Worm (Caenorhabditis elegans) whole organism, mixed stage, embryonic: ENCODE results near the gene Y37A1B.4.

ENCODE experiments used
- M03D4.4 ChIP-seq: sonication (generic microtip); optimal IDR thresholded peaks from 2 replicates; lab custom pipeline; 2017; ENCODE audit warnings: mild to moderate bottlenecking, missing genetic modification characterization, missing compliant biosample characterization
- bed-3 ChIP-seq: fragments of 200-800 bp; sonication (Bioruptor generic); optimal IDR thresholded peaks from 3 replicates; lab custom pipeline; 2018; ENCODE audit warnings: mild to moderate bottlenecking, missing genetic modification characterization, moderate library complexity, missing compliant biosample characterization
- blmp-1 ChIP-seq: fragments of 150-350 bp; optimal IDR thresholded peaks from 2 replicates; lab custom pipeline; 2014; ENCODE audit warnings: missing biosample characterization, missing genetic modification characterization
- ceh-43 ChIP-seq: fragments of 200-800 bp; sonication (Bioruptor generic); optimal IDR thresholded peaks from 2 replicates; lab custom pipeline; 2018; ENCODE audit warnings: mild to moderate bottlenecking, missing genetic modification characterization, moderate library complexity, missing compliant biosample characterization
- ceh-83 ChIP-seq: fragments of 200-800 bp; sonication (Bioruptor generic); optimal IDR thresholded peaks from 2 replicates; lab custom pipeline; 2018; ENCODE audit warnings: mild to moderate bottlenecking, missing genetic modification characterization, missing compliant biosample characterization
- ces-1 ChIP-seq: fragments of 150-350 bp; optimal IDR thresholded peaks from 2 replicates; lab custom pipeline; 2014; ENCODE audit warnings: missing biosample characterization, missing genetic modification reagents, missing genetic modification characterization
- cnd-1 ChIP-seq: fragments of 200-800 bp; sonication (Bioruptor generic); optimal IDR thresholded peaks from 2 replicates; lab custom pipeline; 2018; ENCODE audit warnings: mild to moderate bottlenecking, missing genetic modification characterization, missing compliant biosample characterization
- drap-1 ChIP-seq: fragments of 200-800 bp; sonication (Bioruptor generic); optimal IDR thresholded peaks from 3 replicates; lab custom pipeline; 2018; ENCODE audit warnings: mild to moderate bottlenecking, missing genetic modification characterization, missing compliant biosample characterization
- elt-1 ChIP-seq: sonication (generic microtip); optimal IDR thresholded peaks from 2 replicates; lab custom pipeline; 2017; ENCODE audit warnings: missing genetic modification characterization, mild to moderate bottlenecking, missing compliant biosample characterization, antibody characterized with exemption, moderate library complexity, borderline replicate concordance; ENCODE audit not compliant: insufficient read depth
- elt-3 ChIP-seq: fragments of 150-350 bp; optimal IDR thresholded peaks from 2 replicates; lab custom pipeline; 2014; ENCODE audit warnings: missing biosample characterization, missing genetic modification characterization
- ham-2 ChIP-seq: fragments of 200-800 bp; sonication (Bioruptor generic); optimal IDR thresholded peaks from 2 replicates; lab custom pipeline; 2018; ENCODE audit warnings: mild to moderate bottlenecking, missing genetic modification characterization, missing compliant biosample characterization
- hlh-1 ChIP-seq: fragments of 150-350 bp; optimal IDR thresholded peaks from 2 replicates; lab custom pipeline; 2014; ENCODE audit warnings: missing biosample characterization, missing genetic modification reagents, missing genetic modification characterization
- lin-32 ChIP-seq: fragments of 200-800 bp; sonication (Bioruptor generic); optimal IDR thresholded peaks from 2 replicates; lab custom pipeline; 2018; ENCODE audit warnings: mild to moderate bottlenecking, missing genetic modification characterization, missing compliant biosample characterization
- lsy-2 ChIP-seq: fragments of 150-350 bp; optimal IDR thresholded peaks from 2 replicates; lab custom pipeline; 2014; ENCODE audit warnings: missing biosample characterization, missing genetic modification characterization
- mls-2 ChIP-seq: sonication (generic microtip); optimal IDR thresholded peaks from 2 replicates; lab custom pipeline; 2016; ENCODE audit warnings: mild to moderate bottlenecking, missing genetic modification characterization, moderate library complexity, missing compliant biosample characterization
- nhr-12 ChIP-seq: fragments of 150-350 bp; optimal IDR thresholded peaks from 2 replicates; lab custom pipeline; 2014; ENCODE audit warnings: missing biosample characterization, missing genetic modification characterization
- nhr-2 ChIP-seq: fragments of 150-350 bp; optimal IDR thresholded peaks from 2 replicates; lab custom pipeline; 2014; ENCODE audit warnings: missing biosample characterization, missing genetic modification characterization
- nhr-237 ChIP-seq: fragments of 150-350 bp; optimal IDR thresholded peaks from 2 replicates; lab custom pipeline; 2014; ENCODE audit warnings: missing biosample characterization, missing genetic modification characterization
- nhr-76 ChIP-seq: sonication (generic microtip); optimal IDR thresholded peaks from 2 replicates; lab custom pipeline; 2017; ENCODE audit warnings: missing biosample characterization, missing genetic modification characterization
- pha-4 ChIP-seq: fragments of 150-350 bp; optimal IDR thresholded peaks from 2 replicates; lab custom pipeline; 2018; ENCODE audit warnings: missing biosample characterization, missing genetic modification reagents, missing genetic modification characterization
- sem-2 ChIP-seq: fragments of 200-800 bp; sonication (Bioruptor generic); optimal IDR thresholded peaks from 2 replicates; lab custom pipeline; 2018; ENCODE audit warnings: mild to moderate bottlenecking, missing genetic modification characterization, missing compliant biosample characterization
- snpc-4 ChIP-seq: fragments of 150-350 bp; optimal IDR thresholded peaks from 2 replicates; lab custom pipeline; 2014; ENCODE audit warnings: missing biosample characterization, missing genetic modification characterization
- sptf-1 ChIP-seq: sonication (generic microtip); optimal IDR thresholded peaks from 2 replicates; lab custom pipeline; 2017; ENCODE audit warnings: mild to moderate bottlenecking, missing genetic modification characterization, moderate library complexity, missing compliant biosample characterization
- tbx-8 ChIP-seq: fragments of 200-800 bp; sonication (Bioruptor generic); optimal IDR thresholded peaks from 2 replicates; lab custom pipeline; 2018; ENCODE audit warnings: mild to moderate bottlenecking, missing genetic modification characterization, moderate library complexity, missing compliant biosample characterization
- unc-120 ChIP-seq: sonication (generic microtip); optimal IDR thresholded peaks from 2 replicates; lab custom pipeline; 2017; ENCODE audit warnings: missing genetic modification characterization, missing compliant biosample characterization; ENCODE audit not compliant: poor library complexity, severe bottlenecking
- unc-39 ChIP-seq: fragments of 150-350 bp; optimal IDR thresholded peaks from 2 replicates; lab custom pipeline; 2014; ENCODE audit warnings: missing biosample characterization, missing genetic modification characterization
- unc-62 ChIP-seq: fragments of 150-350 bp; optimal IDR thresholded peaks from 2 replicates; lab custom pipeline; 2014; ENCODE audit warnings: missing biosample characterization, missing genetic modification reagents, missing genetic modification characterization
- zip-8 ChIP-seq: fragments of 150-350 bp; optimal IDR thresholded peaks from 2 replicates; lab custom pipeline; 2014; ENCODE audit warnings: missing biosample characterization, missing genetic modification characterization
- ztf-11 ChIP-seq: fragments of 150-350 bp; optimal IDR thresholded peaks from 2 replicates; lab custom pipeline; 2014; ENCODE audit warnings: missing biosample characterization, missing genetic modification characterization

The Y37A1B.4 gene

ce11 chrIV:14103054-14103453, 42.5 kb upstream of the Y37A1B.4 start, which contains the start of gene F52B11.5:
F52B11.5 (minus strand) TSS chrIV:14103231.
- no peak for TF ChIP-seq ztf-11 (tag; lab: Kevin White, UChicago)
- TF ChIP-seq elt-3: no peak
- TF ChIP-seq cnd-1: no peak
- TF ChIP-seq tbx-8 (GFP tag; lab: Kevin White, UChicago): no peak
- TF ChIP-seq ces-1: no peak
- TF ChIP-seq ceh-83 (GFP tag; lab: Kevin White, UChicago): no peak
- TF ChIP-seq snpc-4: no peak
- no peak for TF ChIP-seq sptf-1 (tag; lab: Kevin White, UChicago)

ce11 chrIV:14099256-14099655, 38.7 kb upstream of the Y37A1B.4 start, which contains the start of gene col-133:
col-133 (minus strand) TSS chrIV:14099356.
- TF ChIP-seq ceh-43 (GFP tag; lab: Kevin White, UChicago) (no peak), sptf-1 (tag; lab: Kevin White, UChicago) (no peak), nhr-76 (tag; lab: Kevin White, UChicago) (no peak), blmp-1 (tag; lab: Kevin White, UChicago) (no peak), snpc-4 (no peak), nhr-2 (no peak), ces-1 (no peak), lsy-2 (tag; lab: Kevin White, UChicago) (no peak), unc-39 (no peak), sem-2 (GFP tag; lab: Kevin White, UChicago) (no peak), nhr-237 (tag; lab: Kevin White, UChicago) (no peak), drap-1 (no peak), M03D4.4 (tag; lab: Kevin White, UChicago) (no peak), pha-4 (tag; lab: Kevin White, UChicago) (no peak), ztf-11 (tag; lab: Kevin White, UChicago) (no peak), mls-2 (tag; lab: Kevin White, UChicago) (no peak)

ce11 chrIV:14098540-14099098, 38.1 kb upstream of the Y37A1B.4 start:
- TF ChIP-seq pha-4 (tag; lab: Kevin White, UChicago) (no peak), ham-2 (GFP tag; lab: Kevin White, UChicago) (no peak)

ce11 chrIV:14091242-14091641, 30.7 kb upstream of the Y37A1B.4 start, which contains the start of gene noah-2:
noah-2 (plus strand) TSS chrIV:14091254.
- TF ChIP-seq lin-32 (GFP tag; lab: Kevin White, UChicago) (no peak), sem-2 (GFP tag; lab: Kevin White, UChicago) (no peak), ceh-83 (GFP tag; lab: Kevin White, UChicago) (no peak), unc-39 (no peak), unc-120 (tag; lab: Kevin White, UChicago) (no peak), snpc-4 (no peak), zip-8 (tag; lab: Kevin White, UChicago) (no peak), elt-3 (no peak), ztf-11 (tag; lab: Kevin White, UChicago) (no peak), blmp-1 (tag; lab: Kevin White, UChicago) (no peak), unc-62 (GFP tag; lab: Kevin White, UChicago) (no peak), nhr-12 (tag; lab: Kevin White, UChicago) (no peak), hlh-1 (tag; lab: Kevin White, UChicago) (no peak), elt-1 (tag; lab: Kevin White, UChicago) (no peak), bed-3 (GFP tag; lab: Kevin White, UChicago) (no peak), sptf-1 (tag; lab: Kevin White, UChicago) (no peak)
- TF ChIP-seq, all 35 proteins: peak for 0

ce11 chrIV:14089749-14090148, 29.2 kb upstream of the Y37A1B.4 start:
- TF ChIP-seq blmp-1 (tag; lab: Kevin White, UChicago): peak; percentile 90
- peak; percentile 62 for TF ChIP-seq nhr-2
- TF ChIP-seq unc-62 (GFP tag; lab: Kevin White, UChicago): peak; percentile 35
- peak; percentile 59 for TF ChIP-seq elt-1 (tag; lab: Kevin White, UChicago)
- no peak for TF ChIP-seq nhr-12 (tag; lab: Kevin White, UChicago)
- TF ChIP-seq, all 35 proteins: peak for 4
